Fruit fly (Drosophila melanogaster): ENCODE results near the gene Rpt4.

Rpt4 gene

DNA sequence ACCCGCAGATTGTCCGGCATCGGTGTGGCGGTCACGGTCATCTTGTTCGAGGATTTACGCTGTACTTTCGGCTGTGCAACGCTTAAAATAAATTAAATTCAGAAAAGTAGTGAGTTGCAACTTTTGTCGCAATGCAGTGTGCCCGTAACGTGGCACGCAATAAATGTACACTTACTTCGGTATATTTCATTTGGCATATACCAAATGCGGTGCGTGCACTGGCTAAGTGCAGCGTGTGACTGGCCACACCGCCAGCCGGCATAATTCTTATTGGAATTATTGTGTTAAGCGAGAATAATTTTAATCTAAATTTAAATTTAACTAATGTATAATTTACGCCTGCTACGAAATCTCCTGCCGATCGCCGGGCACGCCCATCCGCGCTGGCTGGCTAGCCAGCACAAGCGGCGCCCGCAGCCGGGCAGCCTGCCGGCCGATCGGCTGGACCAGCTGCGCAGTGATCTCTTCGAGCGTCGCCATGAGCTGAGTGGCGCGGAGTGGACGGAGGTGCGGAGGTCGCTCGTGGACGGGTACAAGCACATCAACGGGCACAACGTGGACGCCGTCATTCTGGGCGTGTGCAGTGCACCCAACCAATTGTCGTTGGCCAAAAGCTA is at the start of gene Rpt4, which contains the start of gene mldr:
Gene Rpt4, minus strand, starts transcription at position 163 of the 617 bp plus-strand sequence.
Gene mldr, plus strand, starts transcription at position 221 of the 617 bp plus-strand sequence.
- no peak for TF ChIP-seq Ets98B (GFP tag; IDR thresholded peaks at IDR 0.05)

DNA sequence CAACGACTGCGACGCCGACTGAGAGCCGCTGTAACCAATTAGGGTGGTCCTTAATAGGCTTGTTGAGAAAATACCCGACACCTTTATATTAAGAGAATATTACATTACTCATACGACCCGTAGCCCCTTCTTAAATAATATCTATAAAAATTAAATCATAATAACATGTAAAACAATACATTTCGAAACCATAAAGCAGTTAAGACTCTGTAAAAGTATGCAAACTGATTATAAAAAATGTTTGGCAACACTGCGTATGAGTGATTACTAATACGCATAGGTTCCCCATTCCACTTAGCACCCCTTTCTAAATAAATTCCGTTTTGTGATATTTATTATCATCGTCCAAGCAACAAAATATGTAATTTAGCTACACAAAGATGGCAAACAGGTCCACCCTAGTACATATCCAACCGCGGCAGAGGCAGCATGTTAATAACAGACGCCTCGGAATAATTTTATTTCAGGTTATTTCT is 49.6 kb upstream of the Rpt4 start:
- TF ChIP-seq CG34367 (tag; optimal IDR thresholded peaks at IDR 0.05) (peak; percentile 80), CG17806 (tag; optimal IDR thresholded peaks at IDR 0.05) (peak; percentile 71), CG9948 (tag; optimal IDR thresholded peaks at IDR 0.05) (peak; percentile 84), CG10348 (GFP tag; IDR thresholded peaks at IDR 0.05) (no peak), Pif1B (GFP tag; optimal IDR thresholded peaks at IDR 0.05) (peak; percentile 88), CG12605 (GFP tag; IDR thresholded peaks at IDR 0.05) (peak; percentile 41; the same call in 1 of the 2 replicates), Ets98B (GFP tag; IDR thresholded peaks at IDR 0.05) (peak; percentile 47), CG32121 (GFP tag; IDR thresholded peaks at IDR 0.05) (peak; percentile 58), EcR (GFP tag; optimal IDR thresholded peaks at IDR 0.05) (no peak), CG14655 (GFP tag; optimal IDR thresholded peaks at IDR 0.05) (peak; percentile 90), CG15710 (tag; optimal IDR thresholded peaks at IDR 0.05) (peak; percentile 89), D1 (tag; optimal IDR thresholded peaks at IDR 0.05) (peak; percentile 66), gl (tag; optimal IDR thresholded peaks at IDR 0.05) (peak; percentile 48), CG4496 (GFP tag; IDR thresholded peaks at IDR 0.05) (peak; percentile 36; the same call in 1 of the 3 replicates), CG8159 (tag; optimal IDR thresholded peaks at IDR 0.05) (peak; percentile 99), rn (GFP tag; IDR thresholded peaks at IDR 0.05) (peak; percentile 41; the same call in 1 of the 2 replicates), CG8301 (tag; optimal IDR thresholded peaks at IDR 0.05) (peak; percentile 89), Pif1A (GFP tag; optimal IDR thresholded peaks at IDR 0.05) (peak; percentile 87), fd96Ca (GFP tag; IDR thresholded peaks at IDR 0.05) (peak; percentile 75), Snoo (tag; optimal IDR thresholded peaks at IDR 0.05) (peak; percentile 90), CG13204 (GFP tag; optimal IDR thresholded peaks at IDR 0.05) (peak; percentile 72)

DNA sequence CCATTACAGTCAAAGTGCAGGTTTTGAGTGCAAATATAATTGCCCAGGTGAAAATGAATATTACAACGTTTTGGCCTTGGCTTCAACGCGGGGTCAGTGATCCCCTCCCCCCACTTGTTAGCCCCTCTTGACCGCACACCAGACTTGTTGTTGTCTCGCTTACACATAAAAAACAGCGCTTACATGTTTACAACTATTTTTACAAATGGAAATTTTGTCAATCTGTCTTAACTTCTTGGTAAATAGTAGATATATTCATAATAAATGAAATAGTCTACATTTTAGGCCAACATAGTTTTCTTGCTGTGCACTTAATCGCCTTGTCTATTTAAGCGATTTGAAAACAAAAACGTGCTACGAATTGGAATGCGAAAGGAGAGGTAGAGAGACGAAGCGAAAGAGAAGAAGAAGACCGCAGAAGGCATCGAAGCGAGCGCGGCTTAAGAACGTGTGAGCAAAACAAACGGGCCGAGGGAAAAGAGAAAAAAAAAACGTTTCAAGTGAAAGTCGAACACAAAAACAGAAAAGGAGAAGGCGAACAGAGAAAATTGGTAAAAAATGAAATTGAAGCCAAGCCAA is 49.0 kb upstream of the Rpt4 start:
- TF ChIP-seq rn (GFP tag; IDR thresholded peaks at IDR 0.05) = 0 out of 2 replicates have a peak, but pooled peaks have one; percentile 36
- TF ChIP-seq CG14655 (GFP tag; optimal IDR thresholded peaks at IDR 0.05) = peak; percentile 39
- TF ChIP-seq CG12605 (GFP tag; IDR thresholded peaks at IDR 0.05) = peak; percentile 59; the same call in 1 of the 2 replicates
- peak; percentile 45 for TF ChIP-seq CG8159 (tag; optimal IDR thresholded peaks at IDR 0.05)
- peak; percentile 83 for TF ChIP-seq Ets98B (GFP tag; IDR thresholded peaks at IDR 0.05)
- peak; percentile 60; the same call in 2 of the 3 replicates for TF ChIP-seq fd96Ca (GFP tag; IDR thresholded peaks at IDR 0.05)
- TF ChIP-seq CG13204 (GFP tag; optimal IDR thresholded peaks at IDR 0.05) = no peak
- TF ChIP-seq gl (tag; optimal IDR thresholded peaks at IDR 0.05) = peak; percentile 66
- no peak for TF ChIP-seq Snoo (tag; optimal IDR thresholded peaks at IDR 0.05)
- TF ChIP-seq EcR (GFP tag; optimal IDR thresholded peaks at IDR 0.05) = peak; percentile 96
- peak; percentile 82 for TF ChIP-seq CG4496 (GFP tag; IDR thresholded peaks at IDR 0.05)
- peak; percentile 87 for TF ChIP-seq CG15710 (tag; optimal IDR thresholded peaks at IDR 0.05)
- peak; percentile 85 for TF ChIP-seq CG17806 (tag; optimal IDR thresholded peaks at IDR 0.05)
- TF ChIP-seq CG34367 (tag; optimal IDR thresholded peaks at IDR 0.05) = peak; percentile 76
- peak; percentile 77 for TF ChIP-seq CG9948 (tag; optimal IDR thresholded peaks at IDR 0.05)
- TF ChIP-seq CG8301 (tag; optimal IDR thresholded peaks at IDR 0.05) = peak; percentile 59
- no peak for TF ChIP-seq CG10348 (GFP tag; IDR thresholded peaks at IDR 0.05)
- TF ChIP-seq D1 (tag; optimal IDR thresholded peaks at IDR 0.05) = peak; percentile 26
- peak; percentile 38 for TF ChIP-seq Pif1B (GFP tag; optimal IDR thresholded peaks at IDR 0.05)
- peak; percentile 80 for TF ChIP-seq CG32121 (GFP tag; IDR thresholded peaks at IDR 0.05)
- peak; percentile 54 for TF ChIP-seq Pif1A (GFP tag; optimal IDR thresholded peaks at IDR 0.05)

DNA sequence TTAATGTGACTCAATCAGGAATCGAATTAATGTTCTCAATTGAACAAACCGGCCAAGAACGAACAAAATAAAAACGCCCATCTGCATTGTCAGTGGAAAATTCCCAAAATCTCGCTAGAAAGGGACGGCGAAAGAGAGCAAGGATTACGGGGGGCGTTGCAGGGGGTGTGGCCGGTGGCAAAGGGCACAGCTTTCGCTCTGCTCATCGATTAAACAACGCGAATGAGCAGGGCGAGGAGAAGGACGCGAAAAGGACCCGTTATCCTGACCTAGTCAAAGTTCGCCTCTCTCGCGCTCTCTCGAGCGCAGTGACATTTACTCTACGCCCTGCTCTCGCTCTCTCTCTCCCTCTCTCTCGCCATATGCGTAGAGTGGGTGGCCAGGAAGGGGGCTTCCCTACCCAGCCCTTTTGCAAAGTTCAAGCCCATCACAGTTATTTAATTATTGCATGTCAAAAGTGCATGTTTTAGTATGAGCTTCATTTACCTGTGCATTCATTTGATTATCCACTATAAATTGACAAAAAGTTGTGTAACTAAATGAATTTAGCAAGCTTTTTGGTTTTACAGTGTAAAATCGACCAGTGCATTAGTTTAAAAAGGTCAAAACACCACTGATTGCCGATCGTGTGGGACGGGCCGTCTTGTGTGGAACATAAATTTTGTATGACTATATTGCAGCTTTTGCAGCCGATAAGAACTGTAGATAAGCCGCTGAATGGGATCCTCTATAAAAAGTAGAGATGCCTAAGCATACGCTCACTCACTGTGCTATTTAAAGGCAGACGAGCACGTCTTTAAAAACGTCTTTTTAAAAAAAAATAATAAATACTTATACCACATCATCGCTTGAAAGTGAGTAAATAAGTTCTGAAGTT is 47.9 kb upstream of the Rpt4 start:
- TF ChIP-seq CG14655 (GFP tag; optimal IDR thresholded peaks at IDR 0.05) (peak; percentile 73), Pif1B (GFP tag; optimal IDR thresholded peaks at IDR 0.05) (peak; percentile 15), CG8159 (tag; optimal IDR thresholded peaks at IDR 0.05) (peak; percentile 73), Snoo (tag; optimal IDR thresholded peaks at IDR 0.05) (peak; percentile 41), CG15710 (tag; optimal IDR thresholded peaks at IDR 0.05) (peak; percentile 57), CG4496 (GFP tag; IDR thresholded peaks at IDR 0.05) (peak; percentile 76), CG34367 (tag; optimal IDR thresholded peaks at IDR 0.05) (peak; percentile 49), CG32121 (GFP tag; IDR thresholded peaks at IDR 0.05) (peak; percentile 49; the same call in 1 of the 2 replicates), CG17806 (tag; optimal IDR thresholded peaks at IDR 0.05) (peak; percentile 61), gl (tag; optimal IDR thresholded peaks at IDR 0.05) (peak; percentile 11), CG9948 (tag; optimal IDR thresholded peaks at IDR 0.05) (peak; percentile 67), D1 (tag; optimal IDR thresholded peaks at IDR 0.05) (no peak), CG13204 (GFP tag; optimal IDR thresholded peaks at IDR 0.05) (no peak), Pif1A (GFP tag; optimal IDR thresholded peaks at IDR 0.05) (peak; percentile 53), EcR (GFP tag; optimal IDR thresholded peaks at IDR 0.05) (peak; percentile 6), rn (GFP tag; IDR thresholded peaks at IDR 0.05) (no peak), CG10348 (GFP tag; IDR thresholded peaks at IDR 0.05) (no peak), Ets98B (GFP tag; IDR thresholded peaks at IDR 0.05) (peak; percentile 52), fd96Ca (GFP tag; IDR thresholded peaks at IDR 0.05) (peak; percentile 68; the same call in 2 of the 3 replicates), CG12605 (GFP tag; IDR thresholded peaks at IDR 0.05) (peak; percentile 30; the same call in 1 of the 2 replicates), CG8301 (tag; optimal IDR thresholded peaks at IDR 0.05) (peak; percentile 54)

Data from whole organism, pupa.